Worm (Caenorhabditis elegans): Measurements from ENCODE around the gene Y43C5A.4.

The Y43C5A.4 gene

ce11 chrIV:10241659-10242058 lies 36.2 kb upstream of the Y43C5A.4 start, which contains the start of gene lipl-7:
Gene lipl-7 (minus strand): TSS chrIV:10241823.
- TF ChIP-seq nhr-12 (tag; optimal IDR thresholded peaks at IDR 0.05) (no peak), snpc-4 (tag; optimal IDR thresholded peaks at IDR 0.05) (no peak), mep-1 (tag; optimal IDR thresholded peaks at IDR 0.05) (no peak), mls-2 (tag; optimal IDR thresholded peaks at IDR 0.05) (no peak), hlh-1 (tag; optimal IDR thresholded peaks at IDR 0.05) (peak; percentile 56), ces-1 (GFP tag; optimal IDR thresholded peaks at IDR 0.05) (no peak), nhr-2 (tag; optimal IDR thresholded peaks at IDR 0.05) (peak; percentile 93), ham-2 (GFP tag; optimal IDR thresholded peaks at IDR 0.05) (no peak), sem-2 (GFP tag; optimal IDR thresholded peaks at IDR 0.05) (no peak), pha-4 (tag; optimal IDR thresholded peaks at IDR 0.05) (no peak), drap-1 (GFP tag; optimal IDR thresholded peaks at IDR 0.05) (no peak), unc-120 (tag; optimal IDR thresholded peaks at IDR 0.05; ENCODE audit: poor library complexity, severe bottlenecking) (no peak), lin-13 (tag; optimal IDR thresholded peaks at IDR 0.05) (no peak)

ce11 chrIV:10242458-10243123 lies 35.2 kb upstream of the Y43C5A.4 start:
- no peak for TF ChIP-seq ceh-43 (GFP tag; optimal IDR thresholded peaks at IDR 0.05)
- TF ChIP-seq nhr-76 (tag; optimal IDR thresholded peaks at IDR 0.05) = no peak
- no peak for TF ChIP-seq sptf-1 (tag; optimal IDR thresholded peaks at IDR 0.05)
- no peak for TF ChIP-seq ceh-83 (GFP tag; optimal IDR thresholded peaks at IDR 0.05)
- no peak for TF ChIP-seq mab-5 (tag; optimal IDR thresholded peaks at IDR 0.05)
- TF ChIP-seq unc-62 (GFP tag; optimal IDR thresholded peaks at IDR 0.05) = no peak
- TF ChIP-seq drap-1 (GFP tag; optimal IDR thresholded peaks at IDR 0.05) = no peak
- no peak for TF ChIP-seq pha-4 (tag; optimal IDR thresholded peaks at IDR 0.05)
- TF ChIP-seq ceh-39 (tag; optimal IDR thresholded peaks at IDR 0.05) = no peak
- TF ChIP-seq ham-2 (GFP tag; optimal IDR thresholded peaks at IDR 0.05) = no peak
- TF ChIP-seq M03D4.4 (tag; optimal IDR thresholded peaks at IDR 0.05) = no peak

DNA sequence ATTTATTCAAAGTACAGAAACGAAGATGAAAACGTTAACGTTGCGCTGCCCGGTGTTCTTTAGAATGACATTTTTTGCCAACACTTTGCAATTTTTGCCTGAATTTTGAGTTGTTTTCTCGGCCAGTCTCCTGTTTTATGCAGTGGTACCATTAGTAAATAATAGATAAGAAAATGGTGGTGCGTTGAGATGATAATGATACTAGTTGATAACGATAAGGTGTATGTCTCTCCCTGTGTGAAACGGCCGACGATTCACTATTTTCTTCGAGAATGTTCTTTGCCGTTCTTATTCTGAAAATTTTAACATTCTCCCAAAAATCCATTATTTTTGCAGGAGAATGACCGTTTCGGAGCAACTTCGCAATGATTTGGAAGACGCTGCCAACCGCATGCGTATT lies 34.5 kb upstream of the Y43C5A.4 start, which contains the start of gene tkt-1:
TSS of gene tkt-1 (plus strand) at position 337 of the 400 bp plus-strand sequence.
- no peak for TF ChIP-seq ceh-39 (tag; optimal IDR thresholded peaks at IDR 0.05)
- no peak for TF ChIP-seq tbx-8 (GFP tag; optimal IDR thresholded peaks at IDR 0.05)
- no peak for TF ChIP-seq sem-2 (GFP tag; optimal IDR thresholded peaks at IDR 0.05)
- no peak for TF ChIP-seq lin-32 (GFP tag; optimal IDR thresholded peaks at IDR 0.05)
- no peak for TF ChIP-seq mep-1 (tag; optimal IDR thresholded peaks at IDR 0.05)
- no peak for TF ChIP-seq sptf-1 (tag; optimal IDR thresholded peaks at IDR 0.05)
- TF ChIP-seq ceh-83 (GFP tag; optimal IDR thresholded peaks at IDR 0.05) = no peak
- no peak for TF ChIP-seq unc-39 (tag; optimal IDR thresholded peaks at IDR 0.05)
- no peak for TF ChIP-seq mls-2 (tag; optimal IDR thresholded peaks at IDR 0.05)
- TF ChIP-seq bed-3 (GFP tag; optimal IDR thresholded peaks at IDR 0.05) = no peak
- no peak for TF ChIP-seq pha-4 (tag; optimal IDR thresholded peaks at IDR 0.05)

- TF ChIP-seq blmp-1 (tag; optimal IDR thresholded peaks at IDR 0.05) (peak; percentile 66), cnd-1 (tag; optimal IDR thresholded peaks at IDR 0.05) (no peak), nhr-12 (tag; optimal IDR thresholded peaks at IDR 0.05) (no peak), snpc-4 (tag; optimal IDR thresholded peaks at IDR 0.05) (no peak), ceh-83 (GFP tag; optimal IDR thresholded peaks at IDR 0.05) (no peak)
Measured at ce11 chrIV:10245666-10246210, 32.1 kb upstream of the Y43C5A.4 start, which contains the start of gene F01G10.10. Gene F01G10.10 (plus strand): TSS chrIV:10246160.

DNA sequence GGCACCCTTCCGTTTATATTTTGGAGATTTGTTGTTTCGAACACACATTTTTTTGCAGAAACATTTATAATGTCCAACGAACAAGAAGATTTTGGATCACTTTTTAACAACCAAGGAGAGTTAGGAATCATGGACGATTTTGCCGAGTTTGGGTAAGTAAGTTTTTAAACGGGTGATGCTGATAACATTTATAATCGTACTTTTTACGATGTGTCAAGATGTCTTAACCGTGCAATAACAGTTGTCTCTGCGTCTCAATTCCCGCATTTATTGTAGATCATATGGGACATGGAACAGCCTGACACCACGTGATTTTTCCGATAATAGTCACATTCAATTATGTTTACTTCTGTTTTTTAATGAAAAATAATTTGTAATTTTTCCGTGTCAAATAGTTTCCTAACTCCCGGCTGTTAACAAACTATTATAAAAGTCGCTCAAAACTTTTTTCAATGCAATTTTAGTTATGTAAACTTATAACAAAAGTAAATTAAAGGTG lies 27.2 kb upstream of the Y43C5A.4 start, which contains the start of gene daf-14:
TSS of gene daf-14 (plus strand) at position 51 of the 499 bp plus-strand sequence.
- TF ChIP-seq nhr-12 (tag; optimal IDR thresholded peaks at IDR 0.05) = no peak
- TF ChIP-seq nhr-28 (tag; optimal IDR thresholded peaks at IDR 0.05) = no peak
- TF ChIP-seq sem-2 (GFP tag; optimal IDR thresholded peaks at IDR 0.05) = no peak
- TF ChIP-seq sptf-1 (tag; optimal IDR thresholded peaks at IDR 0.05) = no peak

DNA sequence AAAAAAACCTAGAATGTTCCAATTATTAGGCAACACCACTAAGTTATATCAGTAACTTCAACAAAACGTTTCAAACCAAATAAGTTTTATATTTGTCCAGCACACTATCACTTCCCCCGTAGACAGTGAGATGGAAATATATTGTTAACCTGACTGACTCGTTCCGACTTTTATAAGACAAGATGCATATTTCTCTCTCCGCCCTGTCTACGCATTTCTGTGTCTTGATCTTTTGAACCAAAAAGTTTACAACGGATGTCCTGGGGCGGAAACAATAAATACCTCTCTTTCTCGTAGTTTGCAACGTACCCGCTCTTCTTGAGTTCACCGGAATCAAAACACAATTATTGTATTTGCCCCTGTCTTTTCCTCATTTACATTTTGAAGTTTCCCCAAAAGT lies 26.6 kb upstream of the Y43C5A.4 start:
- TF ChIP-seq nhr-12 (tag; optimal IDR thresholded peaks at IDR 0.05) (no peak), unc-120 (tag; optimal IDR thresholded peaks at IDR 0.05; ENCODE audit: poor library complexity, severe bottlenecking) (no peak), elt-3 (tag; optimal IDR thresholded peaks at IDR 0.05) (no peak), drap-1 (GFP tag; optimal IDR thresholded peaks at IDR 0.05) (no peak), unc-39 (tag; optimal IDR thresholded peaks at IDR 0.05) (no peak), ztf-11 (tag; optimal IDR thresholded peaks at IDR 0.05) (no peak), elt-1 (tag; optimal IDR thresholded peaks at IDR 0.05; ENCODE audit: borderline replicate concordance, insufficient read depth) (no peak), nhr-76 (tag; optimal IDR thresholded peaks at IDR 0.05) (no peak), tbx-8 (GFP tag; optimal IDR thresholded peaks at IDR 0.05) (no peak), pha-4 (tag; optimal IDR thresholded peaks at IDR 0.05) (no peak)
